Worm (Caenorhabditis elegans) whole organism, young adult: ENCODE measurements around the gene btb-9.
"Not testable (repeated sequence)": the region's sequence is repeated elsewhere in the genome, so short reads cannot be mapped to it uniquely, and the experiment has no call there.

Source experiments
- F49E8.2 ChIP-seq: sonication (generic microtip); optimal IDR thresholded peaks from 3 replicates; lab custom pipeline; 2017; ENCODE audit warnings: missing genetic modification characterization, mild to moderate bottlenecking, missing compliant biosample characterization, antibody characterized with exemption, moderate library complexity; ENCODE audit not compliant: insufficient read depth
- K12H6.12 ChIP-seq: fragments of 200-800 bp; sonication (Bioruptor generic); optimal IDR thresholded peaks from 2 replicates; lab custom pipeline; 2018; ENCODE audit warnings: mild to moderate bottlenecking, missing genetic modification characterization, missing compliant biosample characterization
- Y79H2A.3 ChIP-seq: fragments of 200-800 bp; sonication (Bioruptor generic); conservative IDR thresholded peaks from 2 replicates; pipeline ENCODE4 v1.3.6; 2022; ENCODE audit warnings: missing genetic modification reagents, missing genetic modification characterization, missing compliant biosample characterization
- akir-1 ChIP-seq: fragments of 200-800 bp; sonication (Bioruptor generic); optimal IDR thresholded peaks from 2 replicates; lab custom pipeline; 2018; ENCODE audit warnings: mild to moderate bottlenecking, missing genetic modification characterization, moderate library complexity, missing compliant biosample characterization
- attf-5 ChIP-seq: fragments of 200-800 bp; sonication (Bioruptor generic); optimal IDR thresholded peaks from 2 replicates; lab custom pipeline; 2018; ENCODE audit warnings: mild to moderate bottlenecking, missing genetic modification characterization, missing compliant biosample characterization
- cebp-1 ChIP-seq, 2 experiments: fragments of 200-800 bp in 1 of 2; sonication (Bioruptor generic) in 1 of 2; sonication (generic microtip) in 1 of 2; IDR thresholded peaks in 1 of 2; optimal IDR thresholded peaks in 1 of 2; 2 replicates each; pipeline versions ENCODE4 v1.3.6 to Lab custom; 2017 to 2022; ENCODE audit warnings: missing compliant biosample characterization in 2 of 2, missing genetic modification characterization in 2 of 2, mild to moderate bottlenecking in 1 of 2, missing genetic modification reagents in 1 of 2, moderate library complexity in 1 of 2
- dox-1 ChIP-seq: fragments of 200-800 bp; sonication (Bioruptor generic); IDR thresholded peaks from 2 replicates; pipeline ENCODE4 v1.3.6; 2022; ENCODE audit warnings: missing genetic modification reagents, missing genetic modification characterization, missing compliant biosample characterization
- ets-4 ChIP-seq: fragments of 200-800 bp; sonication (Bioruptor generic); optimal IDR thresholded peaks from 2 replicates; lab custom pipeline; 2018; ENCODE audit warnings: mild to moderate bottlenecking, missing genetic modification characterization, missing compliant biosample characterization
- fkh-3 ChIP-seq: sonication (generic microtip); optimal IDR thresholded peaks from 2 replicates; lab custom pipeline; 2016; ENCODE audit warnings: mild to moderate bottlenecking, missing genetic modification characterization, missing compliant biosample characterization
- let-607 ChIP-seq, 2 experiments: fragments of 200-800 bp in 1 of 2; sonication (Bioruptor generic) in 1 of 2; sonication (generic microtip) in 1 of 2; optimal IDR thresholded peaks; 2 replicates each; lab custom pipeline; 2016 to 2018; ENCODE audit warnings: mild to moderate bottlenecking in 2 of 2, missing compliant biosample characterization in 2 of 2, missing genetic modification characterization in 2 of 2, moderate library complexity in 2 of 2, missing genotype in 1 of 2
- lsl-1 ChIP-seq: fragments of 200-800 bp; sonication (Bioruptor generic); optimal IDR thresholded peaks from 2 replicates; lab custom pipeline; 2018; ENCODE audit warnings: mild to moderate bottlenecking, missing genetic modification characterization, moderate library complexity, missing compliant biosample characterization
- mxl-1 ChIP-seq: sonication (generic microtip); optimal IDR thresholded peaks from 2 replicates; lab custom pipeline; 2016; ENCODE audit warnings: missing genetic modification characterization, missing compliant biosample characterization
- nhr-80 ChIP-seq: sonication (generic microtip); optimal IDR thresholded peaks from 2 replicates; lab custom pipeline; 2016; ENCODE audit warnings: missing genetic modification characterization, missing compliant biosample characterization
- pbrm-1 ChIP-seq: fragments of 200-800 bp; sonication (Bioruptor generic); IDR thresholded peaks from 2 replicates; pipeline ENCODE4 v1.3.6; 2022; ENCODE audit warnings: missing genetic modification reagents, missing genetic modification characterization, missing compliant biosample characterization
- snpc-1.1 ChIP-seq: sonication (generic microtip); optimal IDR thresholded peaks from 2 replicates; lab custom pipeline; 2017; ENCODE audit warnings: missing genetic modification characterization, mild to moderate bottlenecking, missing compliant biosample characterization, antibody characterized with exemption, moderate library complexity, missing genotype, missing genetic modification reagents; ENCODE audit not compliant: insufficient read depth
- unc-130 ChIP-seq: sonication (generic microtip); optimal IDR thresholded peaks from 2 replicates; lab custom pipeline; 2016; ENCODE audit warnings: missing genetic modification reagents, missing genetic modification characterization, missing compliant biosample characterization
- zfh-2 ChIP-seq: fragments of 200-800 bp; sonication (Bioruptor generic); conservative IDR thresholded peaks from 2 replicates; pipeline ENCODE4 v1.3.6; 2022; ENCODE audit warnings: missing genetic modification reagents, missing genetic modification characterization, missing compliant biosample characterization
- ztf-22 ChIP-seq: fragments of 200-800 bp; sonication (Bioruptor generic); optimal IDR thresholded peaks from 2 replicates; lab custom pipeline; 2018; ENCODE audit warnings: mild to moderate bottlenecking, missing genetic modification characterization, moderate library complexity, missing compliant biosample characterization
- ztf-3 ChIP-seq: fragments of 200-800 bp; sonication (Bioruptor generic); optimal IDR thresholded peaks from 2 replicates; lab custom pipeline; 2018; ENCODE audit warnings: mild to moderate bottlenecking, missing genetic modification characterization, missing compliant biosample characterization

Gene btb-9

ce11 chrII:1767458-1767857, 39.2 kb downstream of the btb-9 start:
- TF ChIP-seq dox-1 (0 out of 2 replicates have a peak, but pooled peaks have one; percentile 14), nhr-80 (tag; lab: Kevin White, UChicago) (peak; percentile 36)

ce11 chrII:1771347-1771746, 43.0 kb downstream of the btb-9 start, which contains the start of gene math-26:
TSS of gene math-26 (plus strand) at chrII:1771647.
- TF ChIP-seq zfh-2 (GFP tag; lab: Robert Waterston, UW); ztf-3 (GFP tag; lab: Kevin White, UChicago); lsl-1 (GFP tag; lab: Kevin White, UChicago): not testable (repeated sequence)

- TF ChIP-seq ets-4 (GFP tag; lab: Kevin White, UChicago) = no peak
- no peak for TF ChIP-seq attf-5 (GFP tag; lab: Kevin White, UChicago)
- TF ChIP-seq let-607 (tag; optimal IDR thresholded peaks at IDR 0.05; lab: Kevin White, UChicago) = no peak
- TF ChIP-seq cebp-1 (GFP tag; IDR thresholded peaks at IDR 0.05; lab: Robert Waterston, UW) = no peak
- no peak for TF ChIP-seq cebp-1 (tag; optimal IDR thresholded peaks at IDR 0.05; lab: Kevin White, UChicago)
- no peak for TF ChIP-seq pbrm-1 (GFP tag; lab: Robert Waterston, UW)
- TF ChIP-seq fkh-3 (tag; lab: Kevin White, UChicago) = no peak
- no peak for TF ChIP-seq ztf-22 (GFP tag; lab: Kevin White, UChicago)
- TF ChIP-seq snpc-1.1 (tag; lab: Kevin White, UChicago) = no peak
- TF ChIP-seq K12H6.12 (tag; lab: Kevin White, UChicago) = no peak
- no peak for TF ChIP-seq unc-130 (GFP tag; lab: Kevin White, UChicago)
- TF ChIP-seq F49E8.2 (tag; lab: Kevin White, UChicago) = no peak
Observed at ce11 chrII:1771785-1772184, 43.5 kb downstream of the btb-9 start, which contains the start of gene math-3. TSS of gene math-3 (plus strand) at chrII:1772085.

ce11 chrII:1775234-1775633, 46.9 kb downstream of the btb-9 start, which contains the start of gene F36H5.14:
TSS of gene F36H5.14 (plus strand) at chrII:1775534.
- TF ChIP-seq mxl-1; Y79H2A.3 (GFP tag; lab: Robert Waterston, UW); akir-1 (GFP tag; lab: Kevin White, UChicago): not testable (repeated sequence)
